Fruit fly (Drosophila melanogaster) whole organism, wandering third instar larva: ENCODE measurements around the gene CG34310.

Experiments used
- Jra ChIP-seq: sonication (Bioruptor generic); optimal IDR thresholded peaks from 2 replicates; lab custom pipeline; 2016; ENCODE audit warnings: missing biosample characterization, missing genetic modification characterization
- dl ChIP-seq, 2 experiments: fragments of 175-275, 200-275 bp in 1 of 2; fragments of 200-275 bp in 1 of 2; sonication (Bioruptor generic); optimal IDR thresholded peaks; lab custom pipeline; 2018; ENCODE audit warnings: mild to moderate bottlenecking in 2 of 2, missing biosample characterization in 2 of 2, missing genetic modification characterization in 2 of 2, moderate library complexity in 2 of 2; ENCODE audit not compliant: partially characterized antibody in 2 of 2, insufficient read depth in 1 of 2
- dsf ChIP-seq: sonication (Bioruptor generic); optimal IDR thresholded peaks from 2 replicates; lab custom pipeline; 2016; ENCODE audit warnings: missing biosample characterization, missing genetic modification characterization, borderline replicate concordance

- TF ChIP-seq Jra (GFP tag; lab: Kevin White, UChicago) (no peak), dsf (GFP tag; lab: Kevin White, UChicago) (no peak), dl (GFP tag; optimal IDR thresholded peaks at IDR 0.05; lab: Kevin White, UChicago; ENCODE audit: insufficient read depth in 1 of 2, partially characterized antibody in 2 of 2) (no peak)
Observed at dm6 chr2L:6717460-6717859, 54.0 kb downstream of the CG34310 start, which contains the start of gene Aatf.
